Fruit fly (Drosophila melanogaster): ENCODE results near the gene Eig71Ee.

Eig71Ee gene

DNA sequence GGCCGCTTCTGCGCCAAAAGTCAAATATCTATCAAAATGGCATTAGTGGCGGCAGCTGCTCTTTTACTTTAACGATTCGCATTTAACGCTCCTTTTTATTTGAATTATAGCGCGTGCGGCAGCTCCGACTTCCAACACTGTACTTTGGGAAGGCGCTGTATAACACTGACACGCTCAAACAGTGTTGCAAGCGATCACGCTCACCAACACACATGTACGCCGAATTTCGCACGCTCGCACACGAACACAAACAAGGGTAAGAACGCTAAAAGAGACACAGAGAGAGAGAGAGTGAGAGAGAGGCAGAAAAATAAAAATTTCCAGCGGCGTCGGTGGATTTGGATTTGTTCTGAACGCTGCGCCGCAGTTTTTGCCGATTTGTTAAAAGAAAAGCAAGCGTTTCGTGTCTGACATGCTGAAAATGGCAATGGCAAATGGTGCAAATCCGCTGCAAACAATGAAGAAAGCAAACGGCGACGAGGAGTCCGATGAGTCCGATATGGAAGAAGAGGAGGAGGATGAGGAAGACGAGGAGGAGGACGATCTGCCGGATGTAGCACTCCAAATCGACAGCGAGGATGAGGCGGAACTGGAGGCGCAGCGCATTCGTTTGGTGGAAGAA lies 36.1 kb downstream of the Eig71Ee start, which contains the start of gene Phs (continued):
- TF ChIP-seq schlank (tag; optimal IDR thresholded peaks at IDR 0.05) (peak; percentile 64), sr (GFP tag; IDR thresholded peaks at IDR 0.05) (peak; percentile 65; the same call in 2 of the 3 replicates), pb (GFP tag; optimal IDR thresholded peaks at IDR 0.05) (peak; percentile 80), Trl (optimal IDR thresholded peaks at IDR 0.05) (peak; percentile 90 to 92), Trl (GFP tag; optimal IDR thresholded peaks at IDR 0.05) (peak; percentile 92), Camta (GFP tag; optimal IDR thresholded peaks at IDR 0.05) (peak; percentile 78), CG6683 (GFP tag; optimal IDR thresholded peaks at IDR 0.05) (peak; percentile 41), CG17385 (GFP tag; optimal IDR thresholded peaks at IDR 0.05) (peak; percentile 55), Stat92E (GFP tag; optimal IDR thresholded peaks at IDR 0.05) (peak in 1 of 3 experiments; percentile 1), Mrtf (GFP tag; IDR thresholded peaks at IDR 0.05) (peak; percentile 69), CG10321 (GFP tag; IDR thresholded peaks at IDR 0.05) (0 out of 2 replicates have a peak, but pooled peaks have one; percentile 34), HLH4C (GFP tag; IDR thresholded peaks at IDR 0.05; ENCODE audit: partially characterized antibody) (0 out of 3 replicates have a peak, but pooled peaks have one; percentile 49), hb (GFP tag; IDR thresholded peaks at IDR 0.05; ENCODE audit: partially characterized antibody) (no peak), E2f1 (GFP tag; IDR thresholded peaks at IDR 0.05) (peak; percentile 43; the same call in 1 of the 2 replicates), CG8388 (GFP tag; optimal IDR thresholded peaks at IDR 0.05) (peak; percentile 16), CG11456 (GFP tag; IDR thresholded peaks at IDR 0.05) (peak; percentile 90), NC2α (GFP tag; optimal IDR thresholded peaks at IDR 0.05) (peak; percentile 80), CG33557 (GFP tag; optimal IDR thresholded peaks at IDR 0.05) (peak; percentile 44), unc-4 (GFP tag; IDR thresholded peaks at IDR 0.05; ENCODE audit: partially characterized antibody) (0 out of 2 replicates have a peak, but pooled peaks have one; percentile 28), CG12219 (GFP tag; optimal IDR thresholded peaks at IDR 0.05) (no peak), CG12155 (GFP tag; optimal IDR thresholded peaks at IDR 0.05) (peak; percentile 88), CG18262 (tag; optimal IDR thresholded peaks at IDR 0.05) (peak; percentile 38), CG31365 (tag; optimal IDR thresholded peaks at IDR 0.05) (peak; percentile 39), CG8290 (GFP tag; optimal IDR thresholded peaks at IDR 0.05) (peak; percentile 77), CG8290 (tag; optimal IDR thresholded peaks at IDR 0.05) (peak; percentile 68 to 94), Hr51 (GFP tag; optimal IDR thresholded peaks at IDR 0.05) (peak; percentile 4 to 91), Abd-B (GFP tag; optimal IDR thresholded peaks at IDR 0.05) (no peak), CG10462 (GFP tag; optimal IDR thresholded peaks at IDR 0.05) (peak; percentile 19), sens (GFP tag) (peak; percentile 93), CG6654 (GFP tag; optimal IDR thresholded peaks at IDR 0.05) (no peak), CG10431 (GFP tag; optimal IDR thresholded peaks at IDR 0.05) (no peak), zfh2 (GFP tag; optimal IDR thresholded peaks at IDR 0.05) (peak; percentile 94), CG12744 (GFP tag; optimal IDR thresholded peaks at IDR 0.05) (peak; percentile 87), wdn (GFP tag; IDR thresholded peaks at IDR 0.05) (peak; percentile 76), ara (GFP tag; IDR thresholded peaks at IDR 0.05) (peak; percentile 74), tll (GFP tag; optimal IDR thresholded peaks at IDR 0.05) (no peak), Dbx (GFP tag; IDR thresholded peaks at IDR 0.05) (peak; percentile 93), Hr39 (optimal IDR thresholded peaks at IDR 0.05) (peak; percentile 72), CG18011 (GFP tag; optimal IDR thresholded peaks at IDR 0.05) (peak; percentile 56), grau (tag; optimal IDR thresholded peaks at IDR 0.05) (peak; percentile 55), shn (GFP tag; optimal IDR thresholded peaks at IDR 0.05) (peak; percentile 93), Nf-YC (tag; optimal IDR thresholded peaks at IDR 0.05) (peak; percentile 46), CG16779 (GFP tag; IDR thresholded peaks at IDR 0.05) (peak; percentile 83), Fer1 (GFP tag; optimal IDR thresholded peaks at IDR 0.05) (peak; percentile 79), Deaf1 (tag; optimal IDR thresholded peaks at IDR 0.05) (peak; percentile 24), CG7745 (tag; optimal IDR thresholded peaks at IDR 0.05) (peak; percentile 35), lmd (GFP tag; IDR thresholded peaks at IDR 0.05) (peak; percentile 66), gem (tag; optimal IDR thresholded peaks at IDR 0.05) (peak; percentile 29), insv (GFP tag; optimal IDR thresholded peaks at IDR 0.05) (peak in 1 of 2 experiments; percentile 30), Max (GFP tag; optimal IDR thresholded peaks at IDR 0.05) (peak; percentile 75)
